Worm (Caenorhabditis elegans): ENCODE measurements around the gene srh-201.

The srh-201 gene

DNA sequence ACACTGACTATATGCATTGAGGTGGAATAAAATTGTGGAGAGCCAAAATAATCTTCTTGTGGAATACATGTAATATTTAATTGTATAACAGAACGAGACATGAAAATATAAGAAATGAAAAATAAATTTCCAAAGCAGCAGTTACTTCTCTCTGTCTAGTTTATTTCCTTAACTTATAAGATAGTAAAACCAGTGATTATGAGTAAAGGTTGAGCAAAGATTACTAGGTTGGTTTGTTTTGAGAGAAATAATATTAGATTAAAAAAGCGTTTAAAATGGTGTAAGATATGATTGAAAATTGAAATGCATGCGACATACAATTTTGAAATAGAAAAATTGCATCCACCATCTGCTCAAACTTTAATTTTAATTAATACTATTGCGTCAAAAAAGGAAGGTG is at the start of gene srh-201:
srh-201 (minus strand) TSS at position 101 of the 400 bp plus-strand sequence.
- TF ChIP-seq flh-1 (GFP tag; optimal IDR thresholded peaks at IDR 0.05) = no peak
- TF ChIP-seq lin-13 (tag; optimal IDR thresholded peaks at IDR 0.05) = no peak
- no peak for TF ChIP-seq mep-1 (tag; optimal IDR thresholded peaks at IDR 0.05)
- no peak for TF ChIP-seq hlh-1 (tag; optimal IDR thresholded peaks at IDR 0.05)
- no peak for TF ChIP-seq zip-8 (tag; optimal IDR thresholded peaks at IDR 0.05)
- TF ChIP-seq elt-3 (tag; optimal IDR thresholded peaks at IDR 0.05) = no peak
- no peak for TF ChIP-seq nhr-28 (tag; optimal IDR thresholded peaks at IDR 0.05)
- TF ChIP-seq ztf-11 (tag; optimal IDR thresholded peaks at IDR 0.05) = no peak
- TF ChIP-seq pha-4 (tag; optimal IDR thresholded peaks at IDR 0.05) = no peak

DNA sequence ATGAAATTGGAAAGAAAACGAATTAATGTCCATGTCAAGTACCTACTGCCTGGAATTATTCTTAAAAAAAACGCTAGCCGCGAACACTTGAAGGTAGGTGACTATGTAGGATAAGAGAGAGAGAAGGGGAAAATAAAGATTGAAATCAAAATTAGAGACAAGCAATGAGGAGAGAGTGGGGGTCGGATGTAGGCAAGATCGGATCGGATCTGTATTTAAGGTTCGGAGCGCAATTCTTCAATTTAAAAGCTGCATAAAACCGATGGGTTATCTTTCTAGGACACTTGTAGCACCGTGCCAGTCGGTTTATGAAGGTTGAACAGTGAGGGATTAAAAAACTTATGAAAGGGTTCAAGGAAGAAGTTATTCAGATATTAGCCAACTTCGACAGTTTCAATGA is 49.5 kb upstream of the srh-201 start:
- no peak for TF ChIP-seq tbx-8 (GFP tag; optimal IDR thresholded peaks at IDR 0.05)
- TF ChIP-seq elt-1 (tag; optimal IDR thresholded peaks at IDR 0.05; ENCODE audit: borderline replicate concordance, insufficient read depth) = peak; percentile 64

DNA sequence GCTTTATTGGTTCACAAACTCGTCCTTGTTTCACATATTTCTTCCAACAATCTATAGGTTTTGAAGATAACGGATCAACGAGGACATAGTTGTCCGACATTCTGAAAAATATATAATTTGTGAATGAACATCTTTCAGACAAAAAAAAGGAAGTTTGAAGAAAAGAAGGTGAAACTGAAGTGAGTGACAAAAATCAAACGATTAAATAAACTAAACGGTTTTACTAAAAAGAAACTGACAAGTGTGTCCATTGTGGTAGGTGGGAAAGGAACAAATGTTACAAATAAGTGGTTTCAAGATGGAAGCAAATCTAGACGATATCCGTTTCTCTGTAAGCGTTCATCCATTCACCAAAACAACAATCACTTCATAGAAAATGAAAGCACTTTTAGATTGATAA is 48.7 kb upstream of the srh-201 start, which contains the start of gene C25E10.12:
C25E10.12 (minus strand) TSS at position 101 of the 400 bp plus-strand sequence.
- TF ChIP-seq lsy-2 (tag; optimal IDR thresholded peaks at IDR 0.05) (no peak), M03D4.4 (tag; optimal IDR thresholded peaks at IDR 0.05) (no peak), nhr-237 (tag; optimal IDR thresholded peaks at IDR 0.05) (no peak), blmp-1 (tag; optimal IDR thresholded peaks at IDR 0.05) (no peak), tbx-8 (GFP tag; optimal IDR thresholded peaks at IDR 0.05) (no peak), ceh-43 (GFP tag; optimal IDR thresholded peaks at IDR 0.05) (no peak), nhr-2 (tag; optimal IDR thresholded peaks at IDR 0.05) (no peak), ceh-39 (tag; optimal IDR thresholded peaks at IDR 0.05) (no peak), elt-1 (tag; optimal IDR thresholded peaks at IDR 0.05; ENCODE audit: borderline replicate concordance, insufficient read depth) (no peak)

DNA sequence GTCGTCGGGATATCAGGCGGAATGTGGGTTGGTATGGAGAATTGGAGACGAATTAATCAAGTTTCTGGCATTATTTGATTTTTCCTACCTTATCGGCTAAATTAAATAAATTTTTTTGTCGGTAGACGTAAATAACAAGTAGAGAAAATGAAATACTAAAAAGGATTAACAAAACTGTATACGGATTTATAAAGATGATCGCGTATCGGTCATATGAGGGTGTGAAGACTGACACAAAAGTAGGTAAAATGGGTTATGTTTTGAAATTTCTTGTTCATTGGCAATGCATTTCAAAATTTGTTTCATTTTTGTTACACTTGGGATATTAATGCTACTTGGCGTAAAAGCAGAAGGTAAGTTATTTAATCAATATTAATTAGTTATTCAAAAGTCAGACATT is 45.8 kb upstream of the srh-201 start, which contains the start of the genes C25E10.16 and C25E10.13:
C25E10.16 (minus strand) TSS at position 101 of the 400 bp plus-strand sequence.
C25E10.13 (plus strand) TSS at position 256 of the 400 bp plus-strand sequence.
- TF ChIP-seq lin-13 (tag; optimal IDR thresholded peaks at IDR 0.05) (no peak), M03D4.4 (tag; optimal IDR thresholded peaks at IDR 0.05) (no peak), elt-3 (tag; optimal IDR thresholded peaks at IDR 0.05) (no peak), nhr-2 (tag; optimal IDR thresholded peaks at IDR 0.05) (no peak), drap-1 (GFP tag; optimal IDR thresholded peaks at IDR 0.05) (no peak), blmp-1 (tag; optimal IDR thresholded peaks at IDR 0.05) (no peak), tbx-8 (GFP tag; optimal IDR thresholded peaks at IDR 0.05) (no peak), ceh-43 (GFP tag; optimal IDR thresholded peaks at IDR 0.05) (no peak), ces-1 (GFP tag; optimal IDR thresholded peaks at IDR 0.05) (no peak), mab-5 (tag; optimal IDR thresholded peaks at IDR 0.05) (no peak), unc-120 (tag; optimal IDR thresholded peaks at IDR 0.05; ENCODE audit: poor library complexity, severe bottlenecking) (no peak), nhr-28 (tag; optimal IDR thresholded peaks at IDR 0.05) (no peak), mls-2 (tag; optimal IDR thresholded peaks at IDR 0.05) (no peak), hlh-1 (tag; optimal IDR thresholded peaks at IDR 0.05) (no peak), lsy-2 (tag; optimal IDR thresholded peaks at IDR 0.05) (no peak), sptf-1 (tag; optimal IDR thresholded peaks at IDR 0.05) (no peak), nhr-237 (tag; optimal IDR thresholded peaks at IDR 0.05) (no peak)

DNA sequence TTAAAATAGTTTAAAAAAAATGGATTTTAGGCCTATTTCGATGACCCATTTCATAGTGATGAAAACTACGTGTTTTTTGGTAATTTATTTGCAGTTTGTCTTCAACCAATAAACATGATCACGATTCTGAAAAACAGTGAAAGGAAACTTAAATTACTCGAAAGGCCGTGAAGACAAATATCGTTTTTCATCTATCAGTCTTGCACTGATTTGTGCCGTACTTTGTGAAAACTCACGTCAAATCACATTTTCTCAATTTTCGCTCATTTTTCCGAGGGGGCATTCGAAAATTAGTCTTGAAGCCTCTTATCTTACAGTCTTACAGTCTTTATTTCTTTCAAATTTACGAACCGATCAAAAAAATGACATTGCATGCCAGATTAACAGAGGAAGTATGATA is 45.0 kb upstream of the srh-201 start, which contains the start of gene C25E10.11:
C25E10.11 (minus strand) TSS at position 101 of the 400 bp plus-strand sequence.
- TF ChIP-seq unc-120 (tag; optimal IDR thresholded peaks at IDR 0.05; ENCODE audit: poor library complexity, severe bottlenecking) (no peak), ces-1 (GFP tag; optimal IDR thresholded peaks at IDR 0.05) (no peak), nhr-12 (tag; optimal IDR thresholded peaks at IDR 0.05) (no peak), lin-13 (tag; optimal IDR thresholded peaks at IDR 0.05) (no peak)

DNA sequence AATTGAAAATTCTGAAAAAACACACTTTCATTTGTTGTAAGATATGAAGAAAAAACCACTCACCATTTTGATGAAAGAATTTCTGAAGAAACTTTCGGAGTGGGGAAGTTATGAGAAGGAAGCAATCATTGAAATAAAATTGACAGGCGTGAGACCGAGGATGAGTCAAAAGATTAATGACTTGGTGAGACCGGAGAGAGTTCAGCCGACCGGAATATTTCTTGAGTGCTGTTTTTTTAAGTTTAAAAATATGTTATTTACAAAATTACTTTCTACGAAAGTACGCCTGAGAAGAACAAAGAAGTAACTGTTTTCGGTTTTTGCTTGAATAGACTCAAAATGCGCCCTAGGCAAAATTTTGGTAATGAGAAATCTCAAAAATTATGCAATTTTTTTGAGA is 42.6 kb upstream of the srh-201 start, which contains the start of gene C25E10.10:
C25E10.10 (minus strand) TSS at position 101 of the 400 bp plus-strand sequence.
- no peak for TF ChIP-seq ces-1 (GFP tag; optimal IDR thresholded peaks at IDR 0.05)
- TF ChIP-seq nhr-2 (tag; optimal IDR thresholded peaks at IDR 0.05) = no peak
- TF ChIP-seq mab-5 (tag; optimal IDR thresholded peaks at IDR 0.05) = no peak
- TF ChIP-seq nhr-12 (tag; optimal IDR thresholded peaks at IDR 0.05) = no peak
- TF ChIP-seq tbx-8 (GFP tag; optimal IDR thresholded peaks at IDR 0.05) = no peak
- TF ChIP-seq nhr-28 (tag; optimal IDR thresholded peaks at IDR 0.05) = no peak
- no peak for TF ChIP-seq cnd-1 (tag; optimal IDR thresholded peaks at IDR 0.05)
- TF ChIP-seq ceh-43 (GFP tag; optimal IDR thresholded peaks at IDR 0.05) = no peak
- no peak for TF ChIP-seq ceh-83 (GFP tag; optimal IDR thresholded peaks at IDR 0.05)
- no peak for TF ChIP-seq blmp-1 (tag; optimal IDR thresholded peaks at IDR 0.05)
- TF ChIP-seq drap-1 (GFP tag; optimal IDR thresholded peaks at IDR 0.05) = no peak
